Worm (Caenorhabditis elegans): ENCODE data around the gene npr-28.

npr-28 gene

ce11 chrX:8350984-8351383, at the start of gene npr-28:
Gene npr-28, minus strand, starts transcription at chrX:8351084.
- TF ChIP-seq lir-3 (tag; optimal IDR thresholded peaks at IDR 0.05; ENCODE audit: poor library complexity) (no peak), efl-1 (optimal IDR thresholded peaks at IDR 0.05) (no peak), efl-1 (GFP tag; optimal IDR thresholded peaks at IDR 0.05 in 1 of 2) (peak in 1 of 2 experiments; percentile 21)

ce11 chrX:8394279-8394678, 43.4 kb upstream of the npr-28 start:
- TF ChIP-seq ceh-63 (GFP tag; optimal IDR thresholded peaks at IDR 0.05) (no peak), tbx-2 (tag; optimal IDR thresholded peaks at IDR 0.05) (peak; percentile 61), snpc-4 (tag; optimal IDR thresholded peaks at IDR 0.05) (no peak), ets-5 (GFP tag; IDR thresholded peaks at IDR 0.05) (no peak), blmp-1 (tag; optimal IDR thresholded peaks at IDR 0.05) (peak; percentile 10), efl-1 (optimal IDR thresholded peaks at IDR 0.05) (no peak), efl-1 (GFP tag; optimal IDR thresholded peaks at IDR 0.05 in 1 of 2) (no peak), nhr-76 (tag; optimal IDR thresholded peaks at IDR 0.05) (no peak), lin-15B (tag; optimal IDR thresholded peaks at IDR 0.05) (no peak), ztf-11 (tag; optimal IDR thresholded peaks at IDR 0.05) (peak in 1 of 2 experiments; percentile 68), ceh-82 (tag; optimal IDR thresholded peaks at IDR 0.05) (no peak), nhr-90 (tag; optimal IDR thresholded peaks at IDR 0.05; ENCODE audit: poor library complexity) (no peak), elt-2 (tag; optimal IDR thresholded peaks at IDR 0.05) (no peak), C34B4.2 (tag; optimal IDR thresholded peaks at IDR 0.05) (no peak)

- no peak for TF ChIP-seq lin-14 (GFP tag; optimal IDR thresholded peaks at IDR 0.05)
- 0 out of 2 replicates have a peak, but pooled peaks have one; percentile 20 for TF ChIP-seq ets-5 (GFP tag; IDR thresholded peaks at IDR 0.05)
These were observed 41.7 kb upstream of the npr-28 start, which contains the start of gene wrk-1 for ce11 chrX:8392539-8392996. Gene wrk-1, minus strand, starts transcription at chrX:8392589.

ce11 chrX:8391505-8391904, 40.6 kb upstream of the npr-28 start:
- TF ChIP-seq ceh-90 (tag; optimal IDR thresholded peaks at IDR 0.05) (no peak), nhr-71 (tag; optimal IDR thresholded peaks at IDR 0.05) (no peak), nhr-90 (tag; optimal IDR thresholded peaks at IDR 0.05; ENCODE audit: poor library complexity) (no peak), ztf-4 (tag; optimal IDR thresholded peaks at IDR 0.05) (no peak), pax-3 (tag; optimal IDR thresholded peaks at IDR 0.05) (no peak), Y116A8C.19 (tag; optimal IDR thresholded peaks at IDR 0.05; ENCODE audit: borderline replicate concordance) (no peak)

ce11 chrX:8390508-8390907, 39.6 kb upstream of the npr-28 start:
- TF ChIP-seq efl-3 (GFP tag; optimal IDR thresholded peaks at IDR 0.05) (no peak), lin-14 (GFP tag; optimal IDR thresholded peaks at IDR 0.05) (peak; percentile 8)

- TF ChIP-seq jun-1 (tag; optimal IDR thresholded peaks at IDR 0.05) (peak; percentile 37), nhr-77 (tag; optimal IDR thresholded peaks at IDR 0.05) (no peak), pag-3 (tag; optimal IDR thresholded peaks at IDR 0.05; ENCODE audit: borderline replicate concordance, insufficient read depth) (no peak), unc-30 (tag; optimal IDR thresholded peaks at IDR 0.05) (no peak), lin-39 (tag; optimal IDR thresholded peaks at IDR 0.05) (no peak), hpl-2 (GFP tag; optimal IDR thresholded peaks at IDR 0.05) (no peak), nhr-76 (tag; optimal IDR thresholded peaks at IDR 0.05) (no peak), ceh-63 (GFP tag; optimal IDR thresholded peaks at IDR 0.05) (no peak), C04F5.9 (tag; optimal IDR thresholded peaks at IDR 0.05) (no peak), egl-13 (tag; optimal IDR thresholded peaks at IDR 0.05) (peak; percentile 40), fos-1 (tag; optimal IDR thresholded peaks at IDR 0.05) (peak; percentile 51), dsc-1 (tag; optimal IDR thresholded peaks at IDR 0.05) (peak; percentile 64), aly-2 (tag; optimal IDR thresholded peaks at IDR 0.05) (no peak), xbp-1 (tag; optimal IDR thresholded peaks at IDR 0.05) (peak; percentile 55), nhr-85 (tag) (peak; percentile 59), mef-2 (tag; optimal IDR thresholded peaks at IDR 0.05) (no peak), lir-3 (tag; optimal IDR thresholded peaks at IDR 0.05; ENCODE audit: poor library complexity) (no peak), blmp-1 (tag; optimal IDR thresholded peaks at IDR 0.05) (peak; percentile 18), ceh-90 (tag; optimal IDR thresholded peaks at IDR 0.05) (no peak), ztf-4 (tag; optimal IDR thresholded peaks at IDR 0.05) (no peak), efl-1 (optimal IDR thresholded peaks at IDR 0.05) (no peak), efl-1 (GFP tag; optimal IDR thresholded peaks at IDR 0.05 in 1 of 2) (peak in 1 of 2 experiments; percentile 77), nhr-11 (tag; optimal IDR thresholded peaks at IDR 0.05) (no peak), nhr-90 (tag; optimal IDR thresholded peaks at IDR 0.05; ENCODE audit: poor library complexity) (peak; percentile 59), elt-2 (tag; optimal IDR thresholded peaks at IDR 0.05) (no peak), zip-4 (GFP tag; optimal IDR thresholded peaks at IDR 0.05) (peak; percentile 26), snu-23 (GFP tag; optimal IDR thresholded peaks at IDR 0.05) (peak; percentile 80)
These were observed 35.4 kb upstream of the npr-28 start for ce11 chrX:8386068-8386851.

Data from whole organism, L1 larva.